Fruit fly (Drosophila melanogaster) whole organism, embryonic: ENCODE measurements around the gene CG34298.

ENCODE experiments used
- BEAF-32 ChIP-seq: fragments of 200-800 bp; sonication (Bioruptor generic); optimal IDR thresholded peaks from 3 replicates; lab custom pipeline; 2017; ENCODE audit warnings: missing biosample characterization, missing genetic modification characterization, mild to moderate bottlenecking, moderate library complexity, missing genetic modification reagents
- Bgb ChIP-seq: fragments of 200-800 bp; sonication (Bioruptor generic); IDR thresholded peaks from 2 replicates; pipeline ENCODE4 v1.3.6; 2022; ENCODE audit warnings: missing biosample characterization, missing genetic modification characterization; ENCODE audit not compliant: partially characterized antibody
- CG10267 ChIP-seq: fragments of 200-800 bp; sonication (Bioruptor generic); optimal IDR thresholded peaks from 2 replicates; lab custom pipeline; 2018; ENCODE audit warnings: missing biosample characterization, mild to moderate bottlenecking, missing genetic modification characterization, moderate library complexity
- CG10431 ChIP-seq: fragments of 200-800 bp; sonication (Bioruptor generic); optimal IDR thresholded peaks from 3 replicates; lab custom pipeline; 2018; ENCODE audit warnings: missing biosample characterization, mild to moderate bottlenecking, missing genetic modification characterization
- CG12104 ChIP-seq: fragments of 200-800 bp; sonication (Bioruptor generic); optimal IDR thresholded peaks from 3 replicates; lab custom pipeline; 2016; ENCODE audit warnings: missing biosample characterization, missing genetic modification characterization
- CG13296 ChIP-seq: fragments of 200-800 bp; sonication (Bioruptor generic); optimal IDR thresholded peaks from 3 replicates; lab custom pipeline; 2018; ENCODE audit warnings: missing biosample characterization, mild to moderate bottlenecking, missing genetic modification characterization
- CG1529 ChIP-seq: fragments of 200-800 bp; sonication (Bioruptor generic); optimal IDR thresholded peaks from 3 replicates; lab custom pipeline; 2018; ENCODE audit warnings: missing biosample characterization, missing genetic modification characterization
- CG18599 ChIP-seq: fragments of 200-800 bp; sonication (Bioruptor generic); optimal IDR thresholded peaks from 3 replicates; lab custom pipeline; 2017; ENCODE audit warnings: missing biosample characterization, missing genetic modification characterization, mild to moderate bottlenecking, moderate library complexity, missing genetic modification reagents
- CG18619 ChIP-seq: fragments of 200-800 bp; sonication (Bioruptor generic); optimal IDR thresholded peaks from 3 replicates; lab custom pipeline; 2017; ENCODE audit warnings: missing biosample characterization, mild to moderate bottlenecking, missing genetic modification characterization
- CG4282 ChIP-seq: fragments of 200-800 bp; sonication (Bioruptor generic); optimal IDR thresholded peaks from 2 replicates; lab custom pipeline; 2016; ENCODE audit warnings: missing biosample characterization, missing genetic modification characterization
- CG5245 ChIP-seq: fragments of 200-800 bp; sonication (Bioruptor generic); optimal IDR thresholded peaks from 3 replicates; lab custom pipeline; 2016; ENCODE audit warnings: missing biosample characterization, missing genetic modification characterization
- CG6175 ChIP-seq: fragments of 200-800 bp; sonication (Bioruptor generic); IDR thresholded peaks from 3 replicates; pipeline ENCODE4 v1.3.6; 2022; ENCODE audit warnings: missing biosample characterization, missing genetic modification characterization
- CG6254 ChIP-seq: fragments of 200-800 bp; sonication (Bioruptor generic); optimal IDR thresholded peaks from 3 replicates; lab custom pipeline; 2017; ENCODE audit warnings: mild to moderate bottlenecking, missing biosample characterization, missing genetic modification reagents, missing genetic modification characterization
- CG7556 ChIP-seq: fragments of 200-800 bp; sonication (Bioruptor generic); optimal IDR thresholded peaks from 2 replicates; lab custom pipeline; 2017; ENCODE audit warnings: missing biosample characterization, mild to moderate bottlenecking, missing genetic modification characterization
- CG7786 ChIP-seq: fragments of 200-800 bp; sonication (Bioruptor generic); optimal IDR thresholded peaks from 2 replicates; lab custom pipeline; 2016; ENCODE audit warnings: missing biosample characterization, missing genetic modification characterization
- CG8290 ChIP-seq, 3 experiments: fragments of 200-800 bp; sonication (Bioruptor generic); optimal IDR thresholded peaks; 2 replicates each; lab custom pipeline; 2016 to 2019; ENCODE audit warnings: missing biosample characterization in 3 of 3, missing genetic modification characterization in 3 of 3, mild to moderate bottlenecking in 2 of 3, moderate library complexity in 1 of 3
- CG8478 ChIP-seq: fragments of >200 bp; optimal IDR thresholded peaks from 2 replicates; lab custom pipeline; 2018
- CG9727 ChIP-seq: fragments of 200-800 bp; sonication (Bioruptor generic); optimal IDR thresholded peaks from 3 replicates; lab custom pipeline; 2017; ENCODE audit warnings: missing biosample characterization, mild to moderate bottlenecking, missing genetic modification characterization
- CG9817 ChIP-seq: fragments of 200-800 bp; sonication (Bioruptor generic); optimal IDR thresholded peaks from 2 replicates; lab custom pipeline; 2018; ENCODE audit warnings: missing biosample characterization, mild to moderate bottlenecking, missing genetic modification characterization, moderate library complexity
- CkIIα-i1 ChIP-seq: fragments of 200-800 bp; sonication (Bioruptor generic); IDR thresholded peaks from 2 replicates; pipeline ENCODE4 v1.3.6; 2022; ENCODE audit warnings: missing biosample characterization, missing genetic modification characterization
- CrebB ChIP-seq: fragments of 200-800 bp; sonication (Bioruptor generic); optimal IDR thresholded peaks from 3 replicates; lab custom pipeline; 2018; ENCODE audit warnings: missing biosample characterization, mild to moderate bottlenecking, missing genetic modification characterization
- D19A ChIP-seq: fragments of 200-800 bp; optimal IDR thresholded peaks from 3 replicates; lab custom pipeline; 2019; ENCODE audit warnings: missing biosample characterization, mild to moderate bottlenecking, missing genetic modification characterization, moderate library complexity
- Dfd ChIP-seq, 2 experiments: fragments of >200 bp; optimal IDR thresholded peaks; 2 replicates each; lab custom pipeline; 2017; ENCODE audit warnings: missing biosample characterization in 2 of 2, missing genetic modification characterization in 2 of 2
- Dref ChIP-seq: fragments of 200-800 bp; sonication (Bioruptor generic); IDR thresholded peaks from 2 replicates; pipeline ENCODE4 v1.3.6; 2022; ENCODE audit warnings: missing biosample characterization, missing genetic modification characterization
- Drgx ChIP-seq: fragments of 200-800 bp; sonication (Bioruptor generic); IDR thresholded peaks from 2 replicates; pipeline ENCODE4 v1.3.6; 2022; ENCODE audit warnings: missing biosample characterization, missing genetic modification characterization
- Fer1 ChIP-seq: fragments of 200-800 bp; sonication (Bioruptor generic); optimal IDR thresholded peaks from 2 replicates; lab custom pipeline; 2017; ENCODE audit warnings: missing biosample characterization, mild to moderate bottlenecking, missing genetic modification characterization
- H15 ChIP-seq: fragments of 200-800 bp; sonication (Bioruptor generic); IDR thresholded peaks from 3 replicates; pipeline ENCODE4 v1.3.6; 2022; ENCODE audit warnings: missing biosample characterization, missing genetic modification characterization
- HLH4C ChIP-seq: fragments of 200-800 bp; sonication (Bioruptor generic); IDR thresholded peaks from 3 replicates; pipeline ENCODE4 v1.3.6; 2022; ENCODE audit warnings: missing biosample characterization, missing genetic modification characterization; ENCODE audit not compliant: partially characterized antibody
- Hr3 ChIP-seq: fragments of 200-800 bp; sonication (Bioruptor generic); optimal IDR thresholded peaks from 3 replicates; lab custom pipeline; 2016; ENCODE audit warnings: missing biosample characterization, missing genetic modification characterization
- Mrtf ChIP-seq: fragments of 200-800 bp; sonication (Bioruptor generic); IDR thresholded peaks from 3 replicates; pipeline ENCODE4 v1.3.6; 2022; ENCODE audit warnings: missing biosample characterization, missing genetic modification characterization
- Nf-YA ChIP-seq: fragments of 200-800 bp; sonication (Bioruptor generic); IDR thresholded peaks from 2 replicates; pipeline ENCODE4 v1.3.6; 2022; ENCODE audit warnings: missing biosample characterization, missing genetic modification characterization
- Rfx ChIP-seq: fragments of 200-800 bp; sonication (Bioruptor generic); IDR thresholded peaks from 2 replicates; pipeline ENCODE4 v1.3.6; 2022; ENCODE audit warnings: missing biosample characterization, missing genetic modification characterization
- Stat92E ChIP-seq, 3 experiments: fragments of >200 bp in 2 of 3; fragments of 200-800 bp in 1 of 3; sonication (Bioruptor generic) in 1 of 3; optimal IDR thresholded peaks; 2 replicates each; lab custom pipeline; 2017 to 2019; ENCODE audit warnings: missing biosample characterization in 3 of 3, missing genetic modification characterization in 3 of 3, mild to moderate bottlenecking in 1 of 3, moderate library complexity in 1 of 3
- Taf1 ChIP-seq: fragments of 200-800 bp; sonication (Bioruptor generic); IDR thresholded peaks from 2 replicates; pipeline ENCODE4 v1.3.6; 2022; ENCODE audit warnings: missing biosample characterization, missing genetic modification characterization
- Trl ChIP-seq, 3 experiments: fragments of >200 bp in 2 of 3; fragments of 200-800 bp in 1 of 3; sonication (Bioruptor generic) in 1 of 3; optimal IDR thresholded peaks; 2 replicates in 1 of 3; 3 replicates in 2 of 3; lab custom pipeline; 2016 to 2017; ENCODE audit warnings: missing biosample characterization in 1 of 3, missing genetic modification characterization in 1 of 3
- al ChIP-seq: fragments of 200-800 bp; sonication (Bioruptor generic); IDR thresholded peaks from 2 replicates; pipeline ENCODE4 v1.3.6; 2022; ENCODE audit warnings: missing biosample characterization, missing genetic modification characterization
- aop ChIP-seq: fragments of 200-800 bp; sonication (Bioruptor generic); IDR thresholded peaks from 2 replicates; pipeline ENCODE4 v1.3.6; 2022; ENCODE audit warnings: missing biosample characterization, missing genetic modification characterization
- cato ChIP-seq: fragments of 200-800 bp; sonication (Bioruptor generic); optimal IDR thresholded peaks from 2 replicates; lab custom pipeline; 2016; ENCODE audit warnings: missing biosample characterization, missing genetic modification characterization, borderline replicate concordance
- chn ChIP-seq: fragments of 200-800 bp; sonication (Bioruptor generic); optimal IDR thresholded peaks from 2 replicates; lab custom pipeline; 2016; ENCODE audit warnings: missing biosample characterization, missing genetic modification characterization
- fd3F ChIP-seq: fragments of 200-800 bp; sonication (Bioruptor generic); optimal IDR thresholded peaks from 2 replicates; lab custom pipeline; 2018; ENCODE audit warnings: missing biosample characterization, mild to moderate bottlenecking, missing genetic modification characterization, moderate library complexity
- fru ChIP-seq: fragments of >200 bp; optimal IDR thresholded peaks from 2 replicates; lab custom pipeline; 2017
- lov ChIP-seq, 2 experiments: fragments of 200-800 bp in 1 of 2; fragments of >200 bp in 1 of 2; sonication (Bioruptor generic) in 1 of 2; IDR thresholded peaks in 1 of 2; optimal IDR thresholded peaks in 1 of 2; 2 replicates in 1 of 2; 3 replicates in 1 of 2; pipeline versions ENCODE4 v1.3.6 to Lab custom; 2017 to 2022; ENCODE audit warnings: missing biosample characterization in 1 of 2, missing genetic modification characterization in 1 of 2
- nau ChIP-seq: fragments of 200-800 bp; sonication (Bioruptor generic); optimal IDR thresholded peaks from 3 replicates; lab custom pipeline; 2017; ENCODE audit warnings: missing biosample characterization, mild to moderate bottlenecking, missing genetic modification characterization, missing genetic modification reagents
- nmo ChIP-seq: fragments of 200-800 bp; sonication (Bioruptor generic); optimal IDR thresholded peaks from 2 replicates; lab custom pipeline; 2018; ENCODE audit warnings: missing biosample characterization, mild to moderate bottlenecking, missing genetic modification characterization, moderate library complexity
- odd ChIP-seq: fragments of 200-800 bp; sonication (Bioruptor generic); optimal IDR thresholded peaks from 2 replicates; lab custom pipeline; 2017; ENCODE audit warnings: missing biosample characterization, mild to moderate bottlenecking, missing genetic modification characterization
- sc ChIP-seq, 3 experiments: fragments of >200 bp in 2 of 3; fragments of 200-800 bp in 1 of 3; sonication (Bioruptor generic) in 1 of 3; optimal IDR thresholded peaks; 2 replicates in 2 of 3; 3 replicates in 1 of 3; lab custom pipeline; 2017; ENCODE audit warnings: mild to moderate bottlenecking in 1 of 3, missing biosample characterization in 1 of 3, missing genetic modification characterization in 1 of 3, missing genetic modification reagents in 1 of 3
- scrt ChIP-seq: fragments of 200-800 bp; sonication (Bioruptor generic); optimal IDR thresholded peaks from 2 replicates; lab custom pipeline; 2018; ENCODE audit warnings: missing biosample characterization, mild to moderate bottlenecking, missing genetic modification characterization, moderate library complexity
- sens ChIP-seq: fragments of 200-800 bp; sonication (Bioruptor generic); peaks from one replicate; lab custom pipeline; 2016; ENCODE audit warnings: missing biosample characterization, missing genetic modification characterization
- sisA ChIP-seq: fragments of 200-800 bp; sonication (Bioruptor generic); IDR thresholded peaks from 2 replicates; pipeline ENCODE4 v1.3.6; 2022; ENCODE audit warnings: missing biosample characterization, missing genetic modification characterization
- sna ChIP-seq: fragments of 200-800 bp; sonication (Bioruptor generic); IDR thresholded peaks from 2 replicates; pipeline ENCODE4 v1.3.6; 2022; ENCODE audit warnings: missing biosample characterization, missing genetic modification characterization; ENCODE audit not compliant: partially characterized antibody

Gene CG34298

DNA sequence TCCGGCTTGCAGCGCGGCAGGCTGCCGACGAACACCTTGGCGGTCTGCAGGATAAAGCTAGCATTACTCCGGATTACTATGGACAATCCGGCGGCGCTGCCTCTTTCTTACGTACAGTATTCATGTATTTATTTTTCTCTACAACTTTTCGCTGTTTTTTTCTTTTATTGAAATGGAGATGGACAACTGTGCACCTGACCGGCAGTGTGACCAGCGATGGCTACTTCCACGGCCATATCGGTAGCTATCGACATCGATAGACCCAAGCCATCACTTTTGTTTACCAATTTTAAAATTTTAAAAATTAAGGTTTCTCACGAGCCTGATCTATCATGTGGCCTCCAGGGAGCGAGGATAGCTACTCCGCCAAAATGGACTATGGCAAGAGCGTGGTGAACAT is 4.6 kb upstream of the CG34298 start, which contains the start of the genes CG7903 and Sas-6 (continued):
- TF ChIP-seq CG7556 (GFP tag; lab: Kevin White, UChicago) = no peak
- no peak for TF ChIP-seq CG13296
- TF ChIP-seq Bgb (GFP tag; lab: Robert Waterston, UW) = peak; percentile 85
- TF ChIP-seq Trl (optimal IDR thresholded peaks at IDR 0.05; lab: Kevin White, UChicago) = no peak
- peak; percentile 9 for TF ChIP-seq Trl (GFP tag; optimal IDR thresholded peaks at IDR 0.05; lab: Kevin White, UChicago)
- TF ChIP-seq CG7786 (GFP tag; lab: Kevin White, UChicago) = no peak
- peak; percentile 73 for TF ChIP-seq BEAF-32 (GFP tag; lab: Kevin White, UChicago)
- TF ChIP-seq CG12104 = no peak
- no peak for TF ChIP-seq Stat92E (GFP tag; optimal IDR thresholded peaks at IDR 0.05; lab: Kevin White, UChicago)
- TF ChIP-seq fd3F (GFP tag; lab: Kevin White, UChicago) = no peak
- TF ChIP-seq CG5245 (GFP tag; lab: Kevin White, UChicago) = no peak
- no peak for TF ChIP-seq nau (GFP tag; lab: Kevin White, UChicago)
- TF ChIP-seq Dfd (GFP tag; optimal IDR thresholded peaks at IDR 0.05; lab: Kevin White, UChicago) = no peak
- TF ChIP-seq CG4282 (GFP tag; lab: Kevin White, UChicago) = no peak
- no peak for TF ChIP-seq odd
- TF ChIP-seq CG18599 (GFP tag; lab: Kevin White, UChicago) = no peak
- TF ChIP-seq Dref (GFP tag; lab: Robert Waterston, UW) = peak; percentile 89
- no peak for TF ChIP-seq scrt (GFP tag; lab: Kevin White, UChicago)
- TF ChIP-seq D19A (tag; lab: Kevin White, UChicago) = no peak
- no peak for TF ChIP-seq Hr3 (GFP tag; lab: Kevin White, UChicago)
- TF ChIP-seq CG9817 (tag; lab: Kevin White, UChicago) = no peak
- peak; percentile 72 for TF ChIP-seq HLH4C (GFP tag; lab: Robert Waterston, UW)
- no peak for TF ChIP-seq H15 (GFP tag; lab: Robert Waterston, UW)
- TF ChIP-seq CG1529 (GFP tag; lab: Kevin White, UChicago) = no peak
- TF ChIP-seq sens = no peak
- no peak for TF ChIP-seq al (GFP tag; lab: Robert Waterston, UW)
- TF ChIP-seq sisA (GFP tag; lab: Robert Waterston, UW) = no peak
- no peak for TF ChIP-seq CG6254 (GFP tag; lab: Kevin White, UChicago)
- no peak for TF ChIP-seq lov (optimal IDR thresholded peaks at IDR 0.05; lab: Kevin White, UChicago)
- no peak for TF ChIP-seq lov (GFP tag; IDR thresholded peaks at IDR 0.05; lab: Robert Waterston, UW)
- no peak for TF ChIP-seq Rfx (GFP tag; lab: Robert Waterston, UW)
- TF ChIP-seq Nf-YA (GFP tag; lab: Robert Waterston, UW) = no peak
- no peak for TF ChIP-seq cato (GFP tag; lab: Kevin White, UChicago)
- TF ChIP-seq CG18619 = no peak
- TF ChIP-seq CG9727 (GFP tag; lab: Kevin White, UChicago) = no peak
- TF ChIP-seq fru (lab: Kevin White, UChicago) = no peak
- no peak for TF ChIP-seq CkIIα-i1 (GFP tag; lab: Robert Waterston, UW)
- TF ChIP-seq Drgx (GFP tag; lab: Robert Waterston, UW) = no peak
- peak; percentile 2 for TF ChIP-seq CG10267
- TF ChIP-seq Fer1 (GFP tag; lab: Kevin White, UChicago) = no peak
- TF ChIP-seq Mrtf = no peak
- TF ChIP-seq sc (optimal IDR thresholded peaks at IDR 0.05; lab: Kevin White, UChicago) = no peak
- TF ChIP-seq sc (GFP tag; optimal IDR thresholded peaks at IDR 0.05; lab: Kevin White, UChicago) = no peak
- TF ChIP-seq CG8478 (lab: Kevin White, UChicago) = no peak
- no peak for TF ChIP-seq CrebB (tag; lab: Kevin White, UChicago)
- TF ChIP-seq CG8290 (GFP tag; optimal IDR thresholded peaks at IDR 0.05; lab: Kevin White, UChicago) = no peak
- TF ChIP-seq CG8290 (tag; optimal IDR thresholded peaks at IDR 0.05; lab: Kevin White, UChicago) = no peak
- TF ChIP-seq aop = no peak
- TF ChIP-seq sna (GFP tag; lab: Robert Waterston, UW) = peak; percentile 60
- TF ChIP-seq nmo (GFP tag; lab: Kevin White, UChicago) = peak; percentile 20
- no peak for TF ChIP-seq CG10431 (GFP tag; lab: Kevin White, UChicago)
- TF ChIP-seq chn (GFP tag; lab: Kevin White, UChicago) = no peak
- no peak for TF ChIP-seq CG6175 (GFP tag; lab: Robert Waterston, UW)
- no peak for TF ChIP-seq Taf1
